Worm (Caenorhabditis elegans) whole organism, L1 larva: Measurements from ENCODE around the gene srz-23.

Source experiments
- aly-2 ChIP-seq: fragments of 150-350 bp; optimal IDR thresholded peaks from 2 replicates; lab custom pipeline; 2014; ENCODE audit warnings: missing biosample characterization, missing genetic modification characterization
- hlh-17 ChIP-seq: fragments of 200-800 bp; sonication (Bioruptor generic); optimal IDR thresholded peaks from 2 replicates; lab custom pipeline; 2018; ENCODE audit warnings: missing genetic modification characterization, mild to moderate bottlenecking, missing compliant biosample characterization, moderate library complexity, borderline replicate concordance
- lin-15B ChIP-seq: fragments of 150-350 bp; sonication (generic microtip); optimal IDR thresholded peaks from 3 replicates; lab custom pipeline; 2014; ENCODE audit warnings: missing biosample characterization, missing genetic modification characterization

DNA sequence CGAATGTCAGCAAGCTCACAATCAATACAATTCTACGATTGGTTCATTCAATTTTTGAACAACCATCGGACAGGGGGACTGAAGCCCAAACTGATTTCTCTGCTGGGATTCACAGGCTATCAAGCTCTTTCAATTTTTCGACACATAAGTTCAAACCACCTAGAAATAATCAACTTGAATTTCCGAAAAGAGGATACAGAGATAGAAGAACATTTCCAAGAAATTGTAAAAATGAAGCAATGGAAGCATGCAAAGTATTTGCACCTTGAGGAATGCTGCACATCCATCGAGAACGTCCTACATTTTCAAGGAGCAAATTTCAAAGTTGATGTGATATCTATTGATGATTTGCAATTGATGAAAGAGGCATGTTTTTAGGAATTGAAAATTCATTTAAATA is 14.3 kb downstream of the srz-23 start:
- TF ChIP-seq lin-15B (tag; lab: Kevin White, UChicago) (no peak), hlh-17 (GFP tag; lab: Kevin White, UChicago) (no peak), aly-2 (no peak)
